Fruit fly (Drosophila melanogaster) whole organism, embryonic: ENCODE measurements around the gene Sfp70A4.

Source experiments
- Asciz ChIP-seq: fragments of 200-800 bp; sonication (Bioruptor generic); optimal IDR thresholded peaks from 2 replicates; lab custom pipeline; 2017; ENCODE audit warnings: missing biosample characterization, mild to moderate bottlenecking, missing genetic modification characterization, missing genetic modification reagents
- CG10979 ChIP-seq: fragments of 200-800 bp; sonication (Bioruptor generic); optimal IDR thresholded peaks from 2 replicates; lab custom pipeline; 2018; ENCODE audit warnings: missing biosample characterization, mild to moderate bottlenecking, missing genetic modification characterization, moderate library complexity
- CG11504 ChIP-seq: fragments of 200-800 bp; sonication (Bioruptor generic); optimal IDR thresholded peaks from 3 replicates; lab custom pipeline; 2019; ENCODE audit warnings: missing biosample characterization, mild to moderate bottlenecking, missing genetic modification characterization, moderate library complexity
- CG11723 ChIP-seq: fragments of 200-800 bp; sonication (Bioruptor generic); optimal IDR thresholded peaks from 2 replicates; lab custom pipeline; 2017; ENCODE audit warnings: missing biosample characterization, mild to moderate bottlenecking, missing genetic modification characterization
- CG12104 ChIP-seq: fragments of 200-800 bp; sonication (Bioruptor generic); optimal IDR thresholded peaks from 3 replicates; lab custom pipeline; 2016; ENCODE audit warnings: missing biosample characterization, missing genetic modification characterization
- CG12236 ChIP-seq: fragments of 200-800 bp; sonication (Bioruptor generic); optimal IDR thresholded peaks from 2 replicates; lab custom pipeline; 2016; ENCODE audit warnings: missing biosample characterization, missing genetic modification characterization
- CG13894 ChIP-seq: fragments of 200-800 bp; sonication (Bioruptor generic); optimal IDR thresholded peaks from 3 replicates; lab custom pipeline; 2018; ENCODE audit warnings: missing biosample characterization, mild to moderate bottlenecking, missing genetic modification characterization, moderate library complexity
- CG15011 ChIP-seq: fragments of 200-800 bp; sonication (Bioruptor generic); optimal IDR thresholded peaks from 3 replicates; lab custom pipeline; 2018; ENCODE audit warnings: missing biosample characterization, mild to moderate bottlenecking, missing genetic modification characterization
- CG17612 ChIP-seq: fragments of 200-800 bp; sonication (Bioruptor generic); IDR thresholded peaks from 2 replicates; pipeline ENCODE4 v1.3.6; 2022; ENCODE audit warnings: missing biosample characterization, missing genetic modification characterization
- CG2199 ChIP-seq: fragments of 200-800 bp; sonication (Bioruptor generic); IDR thresholded peaks from 3 replicates; pipeline ENCODE4 v1.3.6; 2022; ENCODE audit warnings: missing biosample characterization, missing genetic modification characterization
- CG2712 ChIP-seq: fragments of 200-800 bp; optimal IDR thresholded peaks from 3 replicates; lab custom pipeline; 2019; ENCODE audit warnings: missing biosample characterization, mild to moderate bottlenecking, missing genetic modification characterization, moderate library complexity
- CG3407 ChIP-seq: fragments of 200-800 bp; sonication (Bioruptor generic); optimal IDR thresholded peaks from 2 replicates; lab custom pipeline; 2018; ENCODE audit warnings: missing biosample characterization, mild to moderate bottlenecking, missing genetic modification characterization
- CG4328 ChIP-seq: fragments of 200-800 bp; sonication (Bioruptor generic); optimal IDR thresholded peaks from 3 replicates; lab custom pipeline; 2017; ENCODE audit warnings: missing biosample characterization, missing genetic modification reagents, missing genetic modification characterization
- CG6175 ChIP-seq: fragments of 200-800 bp; sonication (Bioruptor generic); IDR thresholded peaks from 3 replicates; pipeline ENCODE4 v1.3.6; 2022; ENCODE audit warnings: missing biosample characterization, missing genetic modification characterization
- CG6791 ChIP-seq: fragments of 200-800 bp; sonication (Bioruptor generic); IDR thresholded peaks from 3 replicates; pipeline ENCODE4 v1.3.6; 2022; ENCODE audit warnings: missing biosample characterization, missing genetic modification characterization; ENCODE audit not compliant: partially characterized antibody
- CG7357 ChIP-seq: fragments of 200-800 bp; sonication (Bioruptor generic); IDR thresholded peaks from 3 replicates; pipeline ENCODE4 v1.3.6; 2022; ENCODE audit warnings: missing biosample characterization, missing genetic modification characterization
- CTCF ChIP-seq: fragments of 200-800 bp; sonication (Bioruptor generic); optimal IDR thresholded peaks from 2 replicates; lab custom pipeline; 2017; ENCODE audit warnings: missing biosample characterization, mild to moderate bottlenecking, missing genetic modification characterization, moderate library complexity
- Dad ChIP-seq: fragments of 200-800 bp; sonication (Bioruptor generic); optimal IDR thresholded peaks from 3 replicates; lab custom pipeline; 2016; ENCODE audit warnings: missing biosample characterization, missing genetic modification characterization
- E2f2 ChIP-seq: fragments of 200-800 bp; sonication (Bioruptor generic); IDR thresholded peaks from 2 replicates; pipeline ENCODE4 v1.3.6; 2022; ENCODE audit warnings: missing biosample characterization, missing genetic modification characterization
- Ets65A ChIP-seq: fragments of 200-800 bp; sonication (Bioruptor generic); peaks from one replicate; lab custom pipeline; 2016; ENCODE audit warnings: missing biosample characterization, missing genetic modification characterization
- H15 ChIP-seq: fragments of 200-800 bp; sonication (Bioruptor generic); IDR thresholded peaks from 3 replicates; pipeline ENCODE4 v1.3.6; 2022; ENCODE audit warnings: missing biosample characterization, missing genetic modification characterization
- H2.0 ChIP-seq: fragments of 200-800 bp; sonication (Bioruptor generic); IDR thresholded peaks from 2 replicates; pipeline ENCODE4 v1.3.6; 2022; ENCODE audit warnings: missing biosample characterization, missing genetic modification characterization
- Hmx ChIP-seq: fragments of 200-800 bp; sonication (Bioruptor generic); optimal IDR thresholded peaks from 2 replicates; lab custom pipeline; 2016; ENCODE audit warnings: missing biosample characterization, missing genetic modification characterization
- Lim3 ChIP-seq: fragments of 200-800 bp; sonication (Bioruptor generic); IDR thresholded peaks from 2 replicates; pipeline ENCODE4 v1.3.6; 2022; ENCODE audit warnings: missing biosample characterization, missing genetic modification characterization
- MESR4 ChIP-seq: fragments of 200-800 bp; sonication (Bioruptor generic); optimal IDR thresholded peaks from 2 replicates; lab custom pipeline; 2018; ENCODE audit warnings: missing biosample characterization, mild to moderate bottlenecking, missing genetic modification characterization, moderate library complexity
- Med ChIP-seq: fragments of 200-800 bp; sonication (Bioruptor generic); peaks from one replicate; lab custom pipeline; 2016; ENCODE audit warnings: missing biosample characterization, missing genetic modification characterization, mild to moderate bottlenecking, inconsistent platforms, moderate library complexity
- Mes4 ChIP-seq: fragments of 200-800 bp; sonication (Bioruptor generic); optimal IDR thresholded peaks from 2 replicates; lab custom pipeline; 2016; ENCODE audit warnings: missing biosample characterization, missing genetic modification characterization
- Opbp ChIP-seq: fragments of 200-800 bp; sonication (Bioruptor generic); IDR thresholded peaks from 3 replicates; pipeline ENCODE4 v1.3.6; 2022; ENCODE audit warnings: missing biosample characterization, missing genetic modification characterization; ENCODE audit not compliant: partially characterized antibody
- Sin3A ChIP-seq: fragments of >200 bp; optimal IDR thresholded peaks from 2 replicates; lab custom pipeline; 2018
- Sox100B ChIP-seq: fragments of 200-800 bp; sonication (Bioruptor generic); optimal IDR thresholded peaks from 3 replicates; lab custom pipeline; 2018; ENCODE audit warnings: missing biosample characterization, mild to moderate bottlenecking, missing genetic modification characterization
- Usf ChIP-seq: fragments of 200-800 bp; sonication (Bioruptor generic); optimal IDR thresholded peaks from 2 replicates; lab custom pipeline; 2017; ENCODE audit warnings: missing genotype, missing biosample characterization, missing genetic modification characterization
- amos ChIP-seq: fragments of 200-800 bp; sonication (Bioruptor generic); IDR thresholded peaks from 2 replicates; pipeline ENCODE4 v1.3.6; 2022; ENCODE audit warnings: missing biosample characterization, missing genetic modification characterization; ENCODE audit not compliant: partially characterized antibody
- ap ChIP-seq: fragments of 200-800 bp; sonication (Bioruptor generic); IDR thresholded peaks from 2 replicates; pipeline ENCODE4 v1.3.6; 2022; ENCODE audit warnings: missing biosample characterization, missing genetic modification characterization
- btn ChIP-seq: fragments of 200-800 bp; sonication (Bioruptor generic); optimal IDR thresholded peaks from 2 replicates; lab custom pipeline; 2016; ENCODE audit warnings: missing biosample characterization, missing genetic modification characterization
- disco-r ChIP-seq: fragments of 200-800 bp; sonication (Bioruptor generic); optimal IDR thresholded peaks from 2 replicates; lab custom pipeline; 2016; ENCODE audit warnings: missing biosample characterization, missing genetic modification characterization
- dysf ChIP-seq: fragments of 200-800 bp; sonication (Bioruptor generic); IDR thresholded peaks from 3 replicates; pipeline ENCODE4 v1.3.6; 2022; ENCODE audit warnings: missing biosample characterization, missing genetic modification characterization
- ems ChIP-seq: fragments of 200-800 bp; sonication (Bioruptor generic); optimal IDR thresholded peaks from 3 replicates; lab custom pipeline; 2016; ENCODE audit warnings: missing biosample characterization, missing genetic modification characterization
- insv ChIP-seq, 2 experiments: fragments of 200-800 bp; sonication (Bioruptor generic); optimal IDR thresholded peaks; 3 replicates each; lab custom pipeline; 2016 to 2018; ENCODE audit warnings: missing biosample characterization in 2 of 2, missing genetic modification characterization in 2 of 2
- knrl ChIP-seq: fragments of 200-800 bp; sonication (Bioruptor generic); IDR thresholded peaks from 3 replicates; pipeline ENCODE4 v1.3.6; 2022; ENCODE audit warnings: missing biosample characterization, missing genetic modification characterization; ENCODE audit not compliant: partially characterized antibody
- sens-2 ChIP-seq: fragments of 200-800 bp; sonication (Bioruptor generic); IDR thresholded peaks from 2 replicates; pipeline ENCODE4 v1.3.6; 2022; ENCODE audit warnings: missing biosample characterization, missing genetic modification characterization
- seq ChIP-seq: fragments of 200-800 bp; sonication (Bioruptor generic); IDR thresholded peaks from 2 replicates; pipeline ENCODE4 v1.3.6; 2022; ENCODE audit warnings: missing biosample characterization, missing genetic modification characterization
- stwl ChIP-seq: fragments of 200-800 bp; sonication (Bioruptor generic); optimal IDR thresholded peaks from 3 replicates; lab custom pipeline; 2018; ENCODE audit warnings: missing biosample characterization, mild to moderate bottlenecking, missing genetic modification characterization, moderate library complexity
- vvl ChIP-seq: fragments of 200-800 bp; sonication (Bioruptor generic); IDR thresholded peaks from 2 replicates; pipeline ENCODE4 v1.3.6; 2022; ENCODE audit warnings: missing biosample characterization, missing genetic modification characterization
- zen2 ChIP-seq: fragments of 200-800 bp; sonication (Bioruptor generic); IDR thresholded peaks from 3 replicates; pipeline ENCODE4 v1.3.6; 2022; ENCODE audit warnings: missing biosample characterization, missing genetic modification characterization; ENCODE audit not compliant: partially characterized antibody

Sfp70A4 gene

DNA sequence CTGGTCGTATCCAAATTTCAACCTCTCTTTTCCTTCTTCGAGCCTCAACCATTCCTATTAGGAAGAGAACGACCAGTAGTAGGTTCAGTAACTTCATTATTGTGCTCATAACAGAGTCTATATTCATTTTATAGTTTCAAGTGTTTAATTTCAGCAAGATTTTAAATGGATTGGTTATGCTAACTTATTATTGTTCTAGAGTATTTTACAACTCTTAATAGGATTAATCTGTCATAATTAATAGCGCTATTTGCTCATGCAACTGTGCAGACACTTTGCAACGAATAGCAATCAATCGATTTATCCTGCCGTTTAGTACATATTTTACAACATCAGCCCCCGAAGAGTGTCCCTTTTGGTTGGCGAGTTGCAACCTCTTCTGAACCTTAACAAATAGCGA, at the start of gene Sfp70A4:
TSS of gene Sfp70A4 (minus strand) at position 101 of the 400 bp plus-strand sequence.
- TF ChIP-seq CG3407 (no peak), Asciz (GFP tag; lab: Kevin White, UChicago) (no peak), E2f2 (GFP tag; lab: Robert Waterston, UW) (no peak), ems (GFP tag; lab: Kevin White, UChicago) (no peak), insv (GFP tag; optimal IDR thresholded peaks at IDR 0.05; lab: Kevin White, UChicago) (no peak), CG2712 (tag; lab: Kevin White, UChicago) (no peak), Mes4 (no peak), vvl (GFP tag; lab: Robert Waterston, UW) (no peak), CG6175 (GFP tag; lab: Robert Waterston, UW) (no peak)

DNA sequence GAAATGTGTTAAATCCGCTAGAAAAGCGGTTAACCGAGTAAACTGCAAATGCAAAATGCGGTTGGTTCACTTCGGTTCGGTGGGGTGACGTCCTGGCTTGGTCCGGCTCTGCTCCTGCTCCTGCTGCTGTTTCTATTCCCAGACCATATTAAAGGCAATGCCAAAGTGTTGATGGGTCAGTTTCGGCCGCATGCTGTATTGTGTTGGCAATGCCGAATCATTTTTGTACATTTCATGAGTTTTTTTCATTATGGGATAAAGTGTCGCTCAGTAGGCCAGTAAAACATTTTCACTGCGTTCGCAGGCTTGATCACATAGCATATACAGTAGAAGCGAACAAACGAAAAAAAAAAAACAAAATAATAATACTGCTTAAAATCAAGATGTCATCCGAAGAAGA, 32.2 kb upstream of the Sfp70A4 start, which contains the start of gene CG14113:
TSS of gene CG14113 (plus strand) at position 301 of the 400 bp plus-strand sequence.
- TF ChIP-seq CG15011 (GFP tag; lab: Kevin White, UChicago) (no peak), CG12236 (GFP tag; lab: Kevin White, UChicago) (no peak), CG10979 (tag; lab: Kevin White, UChicago) (no peak)
- TF ChIP-seq, all 482 proteins: peak for 0

dm6 chr3L:13312250-13312649, 15.6 kb upstream of the Sfp70A4 start:
- TF ChIP-seq sens-2 (GFP tag; lab: Robert Waterston, UW) (0 out of 2 replicates have a peak, but pooled peaks have one; percentile 24), btn (GFP tag; lab: Kevin White, UChicago) (no peak), seq (GFP tag; lab: Robert Waterston, UW) (no peak), CG13894 (peak; percentile 91), disco-r (GFP tag; lab: Kevin White, UChicago) (no peak), ap (no peak), Ets65A (peak; percentile 3)
- TF ChIP-seq, all 482 proteins: peak for 3

DNA sequence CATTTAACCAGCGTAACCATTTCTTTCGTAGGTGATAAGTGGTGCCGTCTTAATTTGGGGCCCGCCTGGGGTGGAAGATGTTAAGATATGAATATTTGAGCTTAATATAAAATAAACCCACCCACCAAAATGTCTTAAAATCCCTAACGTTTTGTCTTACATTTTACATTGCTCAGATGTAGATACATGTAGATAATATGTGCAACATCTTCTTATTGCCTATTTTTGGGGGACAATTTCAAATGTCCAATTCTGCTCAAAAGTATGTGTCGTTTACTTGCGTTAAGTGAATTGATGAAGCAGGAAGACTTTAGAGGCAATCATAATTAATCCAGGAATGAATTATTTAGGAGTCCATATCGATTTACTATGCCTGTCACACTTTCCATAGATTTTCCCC, 5.1 kb upstream of the Sfp70A4 start:
- no peak for TF ChIP-seq H2.0
- TF ChIP-seq H15 (GFP tag; lab: Robert Waterston, UW): no peak
- no peak for TF ChIP-seq MESR4 (GFP tag; lab: Kevin White, UChicago)
- peak; percentile 57; the same call in 2 of the 3 replicates for TF ChIP-seq CG6791 (GFP tag; lab: Robert Waterston, UW)
- no peak for TF ChIP-seq dysf (GFP tag; lab: Robert Waterston, UW)
- TF ChIP-seq Sin3A: no peak
- TF ChIP-seq Hmx (GFP tag; lab: Kevin White, UChicago): no peak
- peak; percentile 6 for TF ChIP-seq Med (GFP tag; lab: Kevin White, UChicago)
- TF ChIP-seq CG12104 (GFP tag; lab: Kevin White, UChicago): no peak
- TF ChIP-seq knrl (GFP tag; lab: Robert Waterston, UW): peak; percentile 39; the same call in 2 of the 3 replicates
- no peak; the same call in 2 of the 3 replicates for TF ChIP-seq Opbp
- peak; percentile 59 for TF ChIP-seq amos (GFP tag; lab: Robert Waterston, UW)
- no peak for TF ChIP-seq CG4328 (GFP tag; lab: Kevin White, UChicago)
- peak; percentile 67 for TF ChIP-seq stwl (tag; lab: Kevin White, UChicago)
- no peak for TF ChIP-seq Dad (GFP tag; lab: Kevin White, UChicago)
- TF ChIP-seq Usf (GFP tag; lab: Kevin White, UChicago): no peak
- TF ChIP-seq CG2199: 0 out of 3 replicates have a peak, but pooled peaks have one; percentile 50
- no peak for TF ChIP-seq Sox100B (GFP tag; lab: Kevin White, UChicago)
- no peak for TF ChIP-seq CG7357 (GFP tag; lab: Robert Waterston, UW)
- peak; percentile 16 for TF ChIP-seq CG11504 (tag; lab: Kevin White, UChicago)
- no peak for TF ChIP-seq CG11723 (GFP tag; lab: Kevin White, UChicago)
- TF ChIP-seq CTCF (GFP tag; lab: Kevin White, UChicago): peak; percentile 69
- peak; percentile 16; the same call in 1 of the 2 replicates for TF ChIP-seq CG17612
- TF ChIP-seq zen2 (GFP tag; lab: Robert Waterston, UW): peak; percentile 11; the same call in 1 of the 3 replicates
- TF ChIP-seq Lim3 (GFP tag; lab: Robert Waterston, UW): no peak
